Fruit fly (Drosophila melanogaster) whole organism, wandering third instar larva: Measurements from ENCODE around the gene CG11596.

ENCODE experiments used
- Myc ChIP-seq: fragments of >200 bp; optimal IDR thresholded peaks from 2 replicates; lab custom pipeline; 2017
- dsf ChIP-seq: sonication (Bioruptor generic); optimal IDR thresholded peaks from 2 replicates; lab custom pipeline; 2016; ENCODE audit warnings: missing biosample characterization, missing genetic modification characterization, borderline replicate concordance
- fru ChIP-seq: fragments of 200-800 bp; sonication (Bioruptor generic); optimal IDR thresholded peaks from 3 replicates; lab custom pipeline; 2016; ENCODE audit warnings: missing biosample characterization, mild to moderate bottlenecking, missing genetic modification characterization
- pan ChIP-seq: fragments of >200 bp; optimal IDR thresholded peaks from 2 replicates; lab custom pipeline; 2017
- rgr ChIP-seq: fragments of 200-800 bp; sonication (Bioruptor generic); optimal IDR thresholded peaks from 3 replicates; lab custom pipeline; 2016; ENCODE audit warnings: missing biosample characterization, mild to moderate bottlenecking, missing genetic modification characterization

- TF ChIP-seq Myc (lab: Kevin White, UChicago) (no peak), rgr (GFP tag; lab: Kevin White, UChicago) (no peak), fru (no peak), pan (lab: Kevin White, UChicago) (no peak), dsf (no peak)
Observed at dm6 chrX:1968581-1969258, 41.2 kb downstream of the CG11596 start.
